Fruit fly (Drosophila melanogaster) whole organism, embryonic: ENCODE data around the gene Pink1.

Experiments used
- Ada2b ChIP-seq: fragments of 200-800 bp; sonication (Bioruptor generic); IDR thresholded peaks from 2 replicates; pipeline ENCODE4 v1.3.6; 2022; ENCODE audit warnings: missing biosample characterization, missing genetic modification characterization
- Atf-2 ChIP-seq: fragments of 200-800 bp; sonication (Bioruptor generic); optimal IDR thresholded peaks from 2 replicates; lab custom pipeline; 2016; ENCODE audit warnings: missing biosample characterization, missing genetic modification characterization
- CG12155 ChIP-seq: fragments of 200-800 bp; sonication (Bioruptor generic); optimal IDR thresholded peaks from 3 replicates; lab custom pipeline; 2016; ENCODE audit warnings: missing biosample characterization, missing genetic modification characterization
- CG15514 ChIP-seq: fragments of 200-800 bp; sonication (Bioruptor generic); optimal IDR thresholded peaks from 3 replicates; lab custom pipeline; 2017; ENCODE audit warnings: missing biosample characterization, missing genetic modification characterization, mild to moderate bottlenecking, moderate library complexity, missing genetic modification reagents
- CG17186 ChIP-seq: fragments of 200-800 bp; sonication (Bioruptor generic); optimal IDR thresholded peaks from 3 replicates; lab custom pipeline; 2017; ENCODE audit warnings: missing biosample characterization, missing genetic modification reagents, missing genetic modification characterization
- CG17802 ChIP-seq: fragments of 200-800 bp; sonication (Bioruptor generic); optimal IDR thresholded peaks from 2 replicates; lab custom pipeline; 2018; ENCODE audit warnings: missing biosample characterization, mild to moderate bottlenecking, missing genetic modification characterization, moderate library complexity
- CG18599 ChIP-seq: fragments of 200-800 bp; sonication (Bioruptor generic); optimal IDR thresholded peaks from 3 replicates; lab custom pipeline; 2017; ENCODE audit warnings: missing biosample characterization, missing genetic modification characterization, mild to moderate bottlenecking, moderate library complexity, missing genetic modification reagents
- CG2120 ChIP-seq: fragments of 200-800 bp; sonication (Bioruptor generic); optimal IDR thresholded peaks from 3 replicates; lab custom pipeline; 2016; ENCODE audit warnings: missing biosample characterization, missing genetic modification characterization
- CG30020 ChIP-seq: fragments of 200-800 bp; optimal IDR thresholded peaks from 2 replicates; lab custom pipeline; 2019; ENCODE audit warnings: missing biosample characterization, mild to moderate bottlenecking, missing genetic modification characterization, moderate library complexity
- CG30403 ChIP-seq: fragments of 200-800 bp; sonication (Bioruptor generic); optimal IDR thresholded peaks from 3 replicates; lab custom pipeline; 2016; ENCODE audit warnings: missing biosample characterization, missing genetic modification characterization
- CG31365 ChIP-seq: fragments of 200-800 bp; sonication (Bioruptor generic); optimal IDR thresholded peaks from 2 replicates; lab custom pipeline; 2018; ENCODE audit warnings: missing biosample characterization, mild to moderate bottlenecking, missing genetic modification characterization
- CG32532 ChIP-seq: fragments of 200-800 bp; sonication (Bioruptor generic); IDR thresholded peaks from 2 replicates; pipeline ENCODE4 v1.3.6; 2022; ENCODE audit warnings: missing biosample characterization, missing genetic modification characterization
- CG3407 ChIP-seq: fragments of 200-800 bp; sonication (Bioruptor generic); optimal IDR thresholded peaks from 2 replicates; lab custom pipeline; 2018; ENCODE audit warnings: missing biosample characterization, mild to moderate bottlenecking, missing genetic modification characterization
- CG3726 ChIP-seq: fragments of 200-800 bp; sonication (Bioruptor generic); IDR thresholded peaks from 3 replicates; pipeline ENCODE4, ENCODE4 v1.3.6; 2022; ENCODE audit warnings: missing biosample characterization, missing genetic modification characterization
- CG43689 ChIP-seq: fragments of 200-800 bp; sonication (Bioruptor generic); IDR thresholded peaks from 2 replicates; pipeline ENCODE4 v1.3.6; 2022; ENCODE audit warnings: missing biosample characterization, missing genetic modification characterization
- CG4617 ChIP-seq: fragments of 200-800 bp; sonication (Bioruptor generic); optimal IDR thresholded peaks from 3 replicates; lab custom pipeline; 2016; ENCODE audit warnings: missing biosample characterization, missing genetic modification characterization, borderline replicate concordance
- CG6254 ChIP-seq: fragments of 200-800 bp; sonication (Bioruptor generic); optimal IDR thresholded peaks from 3 replicates; lab custom pipeline; 2017; ENCODE audit warnings: mild to moderate bottlenecking, missing biosample characterization, missing genetic modification reagents, missing genetic modification characterization
- CG6813 ChIP-seq: fragments of 200-800 bp; sonication (Bioruptor generic); optimal IDR thresholded peaks from 2 replicates; lab custom pipeline; 2017; ENCODE audit warnings: missing biosample characterization, missing genetic modification characterization, mild to moderate bottlenecking, moderate library complexity, missing genetic modification reagents
- CG7271 ChIP-seq: fragments of 200-800 bp; sonication (Bioruptor generic); optimal IDR thresholded peaks from 2 replicates; lab custom pipeline; 2018; ENCODE audit warnings: missing biosample characterization, mild to moderate bottlenecking, missing genetic modification characterization, moderate library complexity
- CG9797 ChIP-seq: fragments of 200-800 bp; sonication (Bioruptor generic); optimal IDR thresholded peaks from 3 replicates; lab custom pipeline; 2018; ENCODE audit warnings: missing biosample characterization, mild to moderate bottlenecking, missing genetic modification characterization
- CHES-1-like ChIP-seq: fragments of 200-800 bp; sonication (Bioruptor generic); optimal IDR thresholded peaks from 2 replicates; lab custom pipeline; 2016; ENCODE audit warnings: missing biosample characterization, missing genetic modification characterization
- Deaf1 ChIP-seq: fragments of 200-800 bp; optimal IDR thresholded peaks from 3 replicates; lab custom pipeline; 2019; ENCODE audit warnings: missing biosample characterization, mild to moderate bottlenecking, missing genetic modification characterization, moderate library complexity
- Fer1 ChIP-seq: fragments of 200-800 bp; sonication (Bioruptor generic); optimal IDR thresholded peaks from 2 replicates; lab custom pipeline; 2017; ENCODE audit warnings: missing biosample characterization, mild to moderate bottlenecking, missing genetic modification characterization
- Gug ChIP-seq: fragments of 200-800 bp; sonication (Bioruptor generic); IDR thresholded peaks from 4 replicates; pipeline ENCODE4 v1.3.6; 2022; ENCODE audit warnings: missing biosample characterization, missing genetic modification characterization
- Hmr ChIP-seq: fragments of 200-800 bp; sonication (Bioruptor generic); optimal IDR thresholded peaks from 3 replicates; lab custom pipeline; 2017; ENCODE audit warnings: mild to moderate bottlenecking, missing biosample characterization, missing genetic modification reagents, missing genetic modification characterization
- MBD-R2 ChIP-seq: fragments of 200-800 bp; sonication (Bioruptor generic); IDR thresholded peaks from 2 replicates; pipeline ENCODE4 v1.3.6; 2022; ENCODE audit warnings: missing biosample characterization, missing genetic modification characterization
- Mad ChIP-seq: fragments of 200-800 bp; sonication (Bioruptor generic); optimal IDR thresholded peaks from 2 replicates; lab custom pipeline; 2016; ENCODE audit warnings: missing biosample characterization, missing genetic modification characterization
- Myb ChIP-seq: fragments of 200-800 bp; sonication (Bioruptor generic); optimal IDR thresholded peaks from 2 replicates; lab custom pipeline; 2016; ENCODE audit warnings: missing biosample characterization, missing genetic modification characterization
- PHDP ChIP-seq: fragments of 200-800 bp; sonication (Bioruptor generic); optimal IDR thresholded peaks from 3 replicates; lab custom pipeline; 2018; ENCODE audit warnings: missing biosample characterization, mild to moderate bottlenecking, missing genetic modification characterization, moderate library complexity
- Sry-β ChIP-seq: fragments of 200-800 bp; sonication (Bioruptor generic); optimal IDR thresholded peaks from 2 replicates; lab custom pipeline; 2018; ENCODE audit warnings: missing biosample characterization, mild to moderate bottlenecking, missing genetic modification characterization, moderate library complexity
- ash1 ChIP-seq: fragments of 200-800 bp; sonication (Bioruptor generic); optimal IDR thresholded peaks from 2 replicates; lab custom pipeline; 2018; ENCODE audit warnings: missing biosample characterization, mild to moderate bottlenecking, missing genetic modification characterization
- crol ChIP-seq: fragments of 200-800 bp; sonication (Bioruptor generic); IDR thresholded peaks from 2 replicates; pipeline ENCODE4 v1.3.6; 2022; ENCODE audit warnings: missing biosample characterization, missing genetic modification characterization
- da ChIP-seq: fragments of 200-800 bp; sonication (Bioruptor generic); optimal IDR thresholded peaks from 2 replicates; lab custom pipeline; 2016; ENCODE audit warnings: missing biosample characterization, missing genetic modification characterization
- hth ChIP-seq: fragments of >200 bp; optimal IDR thresholded peaks from 2 replicates; lab custom pipeline; 2017; ENCODE audit warnings: inconsistent platforms
- kah ChIP-seq: fragments of 200-800 bp; sonication (Bioruptor generic); optimal IDR thresholded peaks from 2 replicates; lab custom pipeline; 2018; ENCODE audit warnings: missing biosample characterization, mild to moderate bottlenecking, missing genetic modification characterization
- kay ChIP-seq: fragments of 200-800 bp; sonication (Bioruptor generic); optimal IDR thresholded peaks from 2 replicates; lab custom pipeline; 2016; ENCODE audit warnings: missing biosample characterization, missing genetic modification characterization
- lmd ChIP-seq: fragments of 200-800 bp; sonication (Bioruptor generic); IDR thresholded peaks from 2 replicates; pipeline ENCODE4 v1.3.6; 2022; ENCODE audit warnings: missing biosample characterization, missing genetic modification characterization
- lov ChIP-seq, 2 experiments: fragments of 200-800 bp in 1 of 2; fragments of >200 bp in 1 of 2; sonication (Bioruptor generic) in 1 of 2; IDR thresholded peaks in 1 of 2; optimal IDR thresholded peaks in 1 of 2; 2 replicates in 1 of 2; 3 replicates in 1 of 2; pipeline versions ENCODE4 v1.3.6 to Lab custom; 2017 to 2022; ENCODE audit warnings: missing biosample characterization in 1 of 2, missing genetic modification characterization in 1 of 2
- nerfin-2 ChIP-seq: fragments of 200-800 bp; sonication (Bioruptor generic); IDR thresholded peaks from 2 replicates; pipeline ENCODE4 v1.3.6; 2022; ENCODE audit warnings: missing biosample characterization, missing genetic modification characterization; ENCODE audit not compliant: partially characterized antibody
- org-1 ChIP-seq: fragments of 200-800 bp; sonication (Bioruptor generic); optimal IDR thresholded peaks from 2 replicates; lab custom pipeline; 2017; ENCODE audit warnings: missing biosample characterization, missing genetic modification characterization
- p53 ChIP-seq: fragments of 200-800 bp; sonication (Bioruptor generic); optimal IDR thresholded peaks from 2 replicates; lab custom pipeline; 2016; ENCODE audit warnings: missing biosample characterization, missing genetic modification characterization
- peb ChIP-seq: fragments of 200-800 bp; sonication (Bioruptor generic); IDR thresholded peaks from 2 replicates; pipeline ENCODE4 v1.3.6; 2022; ENCODE audit warnings: missing biosample characterization, missing genetic modification characterization
- prd ChIP-seq, 3 experiments: fragments of >200 bp in 2 of 3; fragments of 200-800 bp in 1 of 3; sonication (Bioruptor generic) in 1 of 3; optimal IDR thresholded peaks in 2 of 3; IDR thresholded peaks in 1 of 3; 2 replicates in 2 of 3; 3 replicates in 1 of 3; pipeline versions ENCODE4 v1.3.6 to Lab custom; 2017 to 2022; ENCODE audit warnings: missing biosample characterization in 1 of 3, missing genetic modification characterization in 1 of 3
- row ChIP-seq: fragments of 200-800 bp; sonication (Bioruptor generic); IDR thresholded peaks from 3 replicates; pipeline ENCODE4 v1.3.6; 2022; ENCODE audit warnings: missing biosample characterization, missing genetic modification characterization
- scrt ChIP-seq: fragments of 200-800 bp; sonication (Bioruptor generic); optimal IDR thresholded peaks from 2 replicates; lab custom pipeline; 2018; ENCODE audit warnings: missing biosample characterization, mild to moderate bottlenecking, missing genetic modification characterization, moderate library complexity
- shn ChIP-seq: fragments of 200-800 bp; sonication (Bioruptor generic); optimal IDR thresholded peaks from 3 replicates; lab custom pipeline; 2016; ENCODE audit warnings: missing biosample characterization, missing genetic modification characterization
- sisA ChIP-seq: fragments of 200-800 bp; sonication (Bioruptor generic); IDR thresholded peaks from 2 replicates; pipeline ENCODE4 v1.3.6; 2022; ENCODE audit warnings: missing biosample characterization, missing genetic modification characterization
- slbo ChIP-seq: fragments of 200-800 bp; sonication (Bioruptor generic); IDR thresholded peaks from 2 replicates; pipeline ENCODE4 v1.3.6; 2022; ENCODE audit warnings: missing biosample characterization, missing genetic modification characterization
- sob ChIP-seq: fragments of 200-800 bp; sonication (Bioruptor generic); IDR thresholded peaks from 2 replicates; pipeline ENCODE4 v1.3.6; 2022; ENCODE audit warnings: missing biosample characterization, missing genetic modification characterization
- tna ChIP-seq: fragments of 200-800 bp; sonication (Bioruptor generic); IDR thresholded peaks from 2 replicates; pipeline ENCODE4 v1.3.6; 2022; ENCODE audit warnings: missing biosample characterization, missing genetic modification characterization; ENCODE audit not compliant: partially characterized antibody

Gene Pink1

dm6 chrX:6698248-6698812, 14.7 kb downstream of the Pink1 start, which contains the start of gene CG14440 (continued):
- TF ChIP-seq sob (peak; percentile 18; the same call in 1 of the 2 replicates), hth (lab: Kevin White, UChicago) (no peak), ash1 (no peak), row (peak; percentile 71), crol (GFP tag; lab: Robert Waterston, UW) (no peak; the same call in none of the 2 replicates), CG17802 (tag; lab: Kevin White, UChicago) (no peak), CG3726 (no peak), Deaf1 (no peak), nerfin-2 (no peak), CG7271 (no peak), Sry-β (GFP tag; lab: Kevin White, UChicago) (no peak), da (GFP tag; lab: Kevin White, UChicago) (no peak), Atf-2 (GFP tag; lab: Kevin White, UChicago) (no peak), CG30403 (GFP tag; lab: Kevin White, UChicago) (no peak), CG32532 (GFP tag; lab: Robert Waterston, UW) (no peak), CG17186 (GFP tag; lab: Kevin White, UChicago) (no peak), p53 (GFP tag; lab: Kevin White, UChicago) (no peak), CG43689 (GFP tag; lab: Robert Waterston, UW) (no peak), org-1 (GFP tag; lab: Kevin White, UChicago) (no peak), prd (optimal IDR thresholded peaks at IDR 0.05; lab: Kevin White, UChicago) (no peak), prd (GFP tag; IDR thresholded peaks at IDR 0.05; lab: Robert Waterston, UW) (no peak), CG18599 (GFP tag; lab: Kevin White, UChicago) (no peak), CG9797 (GFP tag; lab: Kevin White, UChicago) (peak; percentile 35), sisA (GFP tag; lab: Robert Waterston, UW) (no peak), kay (GFP tag; lab: Kevin White, UChicago) (no peak), CG3407 (no peak), lmd (GFP tag; lab: Robert Waterston, UW) (no peak), CG2120 (no peak), MBD-R2 (GFP tag; lab: Robert Waterston, UW) (peak; percentile 39), slbo (GFP tag; lab: Robert Waterston, UW) (no peak), shn (no peak), CG15514 (GFP tag; lab: Kevin White, UChicago) (peak; percentile 37), CG30020 (no peak), kah (GFP tag; lab: Kevin White, UChicago) (no peak), tna (GFP tag; lab: Robert Waterston, UW) (0 out of 2 replicates have a peak, but pooled peaks have one; percentile 27), Ada2b (GFP tag; lab: Robert Waterston, UW) (no peak), CG31365 (tag; lab: Kevin White, UChicago) (no peak), scrt (GFP tag; lab: Kevin White, UChicago) (no peak), Hmr (GFP tag; lab: Kevin White, UChicago) (peak; percentile 18), CG6813 (GFP tag; lab: Kevin White, UChicago) (no peak), peb (GFP tag; lab: Robert Waterston, UW) (no peak), PHDP (tag; lab: Kevin White, UChicago) (no peak), Myb (GFP tag; lab: Kevin White, UChicago) (peak; percentile 15), CHES-1-like (GFP tag; lab: Kevin White, UChicago) (no peak), CG12155 (GFP tag; lab: Kevin White, UChicago) (peak; percentile 81), CG6254 (GFP tag; lab: Kevin White, UChicago) (no peak), lov (optimal IDR thresholded peaks at IDR 0.05; lab: Kevin White, UChicago) (no peak), lov (GFP tag; IDR thresholded peaks at IDR 0.05; lab: Robert Waterston, UW) (no peak), Mad (GFP tag; lab: Kevin White, UChicago) (no peak), Gug (no peak), CG4617 (GFP tag; lab: Kevin White, UChicago) (no peak), Fer1 (GFP tag; lab: Kevin White, UChicago) (peak; percentile 41)
